Worm (Caenorhabditis elegans): ENCODE measurements around the gene T09F3.7.

- no peak for TF ChIP-seq him-1 (tag; optimal IDR thresholded peaks at IDR 0.05)
- no peak for TF ChIP-seq dao-5 (tag; optimal IDR thresholded peaks at IDR 0.05)
- no peak for TF ChIP-seq W03F9.2 (tag; optimal IDR thresholded peaks at IDR 0.05)
These were observed 17.3 kb upstream of the T09F3.7 start for ce11 chrII:10373536-10374169.
